Fruit fly (Drosophila melanogaster): ENCODE data around the gene CG7530.

CG7530 gene

DNA sequence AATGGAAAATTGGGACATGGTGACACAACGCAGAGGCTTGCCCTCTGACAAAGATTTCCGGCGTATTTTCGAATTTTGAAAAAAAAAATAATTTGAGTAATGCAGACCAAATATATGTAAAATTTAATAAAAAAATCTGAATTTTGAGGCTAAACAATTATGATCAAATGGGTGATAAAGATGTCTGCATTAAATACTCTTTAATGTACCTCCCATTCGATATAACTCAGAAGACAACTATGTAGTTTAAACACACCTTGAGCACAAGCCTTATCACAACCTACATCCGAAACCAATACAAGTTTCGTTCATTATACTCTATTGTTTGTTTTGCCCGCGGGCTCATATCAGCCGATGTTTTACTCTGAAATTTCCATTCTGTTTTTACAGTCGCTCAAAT lies 23.1 kb upstream of the CG7530 start, which contains the start of gene CG7362:
Gene CG7362, minus strand, starts transcription at position 101 of the 400 bp plus-strand sequence.
- no peak for TF ChIP-seq dsf (GFP tag; optimal IDR thresholded peaks at IDR 0.05; ENCODE audit: borderline replicate concordance)
- no peak for TF ChIP-seq pan (optimal IDR thresholded peaks at IDR 0.05)
- no peak for TF ChIP-seq br (GFP tag; optimal IDR thresholded peaks at IDR 0.05)
- no peak for TF ChIP-seq brk (GFP tag; optimal IDR thresholded peaks at IDR 0.05)

DNA sequence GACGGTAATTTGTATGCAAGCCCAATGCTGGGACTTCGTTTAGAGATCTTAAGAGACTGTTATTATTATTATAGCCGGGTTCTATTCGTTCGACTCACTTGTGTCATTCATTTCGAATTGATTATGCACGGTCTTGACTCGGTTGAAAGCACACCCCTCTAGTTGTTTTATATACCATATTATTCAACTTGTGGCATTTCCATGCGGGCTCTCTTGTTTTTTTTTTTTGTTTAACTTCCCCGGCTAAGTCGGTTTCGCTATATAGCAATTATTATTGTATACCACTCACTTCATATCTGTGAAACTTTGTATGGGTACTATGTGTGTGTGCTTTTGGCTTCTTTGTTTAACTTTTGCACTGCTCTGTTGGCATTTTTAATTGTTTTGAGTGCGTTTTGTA lies 19.7 kb upstream of the CG7530 start, which contains the start of gene smp-30:
Gene smp-30, minus strand, starts transcription at position 224 of the 400 bp plus-strand sequence.
- TF ChIP-seq rgr (GFP tag; optimal IDR thresholded peaks at IDR 0.05) (no peak), lola (GFP tag; optimal IDR thresholded peaks at IDR 0.05) (no peak), Sp1 (GFP tag; optimal IDR thresholded peaks at IDR 0.05) (no peak), psq (GFP tag; optimal IDR thresholded peaks at IDR 0.05) (no peak), Abd-B (GFP tag; optimal IDR thresholded peaks at IDR 0.05) (no peak), dsf (GFP tag; optimal IDR thresholded peaks at IDR 0.05; ENCODE audit: borderline replicate concordance) (no peak), foxo (GFP tag; optimal IDR thresholded peaks at IDR 0.05) (no peak), Hr83 (GFP tag; optimal IDR thresholded peaks at IDR 0.05; ENCODE audit: poor library complexity, severe bottlenecking) (no peak)

DNA sequence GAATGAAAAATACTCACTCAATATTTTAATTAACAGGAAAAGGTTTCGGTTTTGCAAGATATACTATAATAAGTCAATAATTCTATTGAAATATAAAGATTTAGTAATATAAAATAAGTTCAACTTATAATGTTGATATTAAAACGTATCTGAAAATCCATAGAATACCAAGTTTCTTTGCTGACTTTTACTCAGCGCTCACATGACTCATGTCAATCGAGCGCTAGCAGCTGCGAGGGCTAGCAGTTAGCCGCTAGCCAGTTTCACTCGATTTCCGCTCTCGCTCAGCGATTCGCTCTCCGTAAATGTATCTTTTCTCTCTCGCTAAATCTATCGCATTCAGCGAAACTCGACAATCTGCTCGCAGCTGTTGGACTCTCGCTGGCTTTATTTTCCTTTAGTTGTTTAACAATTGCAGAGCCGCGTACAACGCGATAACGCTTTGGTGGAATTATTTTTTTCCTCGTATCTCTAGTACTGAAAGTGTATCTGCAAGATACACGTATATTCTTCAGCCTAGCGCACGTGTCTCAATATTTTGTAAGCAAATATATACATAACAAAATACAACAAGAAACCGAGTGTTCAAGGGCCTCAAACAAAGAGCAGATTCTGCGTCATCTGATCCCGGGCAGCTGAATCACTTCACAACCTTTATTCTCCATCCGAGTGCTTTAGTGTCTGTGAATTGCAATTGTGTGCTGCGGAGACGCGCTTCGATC lies 17.9 kb upstream of the CG7530 start:
- TF ChIP-seq OdsH (GFP tag; optimal IDR thresholded peaks at IDR 0.05) (peak; percentile 58), Dfd (GFP tag; optimal IDR thresholded peaks at IDR 0.05) (no peak), ey (GFP tag; optimal IDR thresholded peaks at IDR 0.05) (peak; percentile 23), h (GFP tag; optimal IDR thresholded peaks at IDR 0.05) (peak; percentile 72), br (GFP tag; optimal IDR thresholded peaks at IDR 0.05) (peak; percentile 65), CG9705 (GFP tag; optimal IDR thresholded peaks at IDR 0.05) (peak; percentile 56), N (GFP tag; optimal IDR thresholded peaks at IDR 0.05) (no peak), Rel (GFP tag; optimal IDR thresholded peaks at IDR 0.05) (no peak), Rel (tag; optimal IDR thresholded peaks at IDR 0.05) (peak; percentile 31), Hr83 (GFP tag; optimal IDR thresholded peaks at IDR 0.05; ENCODE audit: poor library complexity, severe bottlenecking) (peak; percentile 12), Mio (GFP tag; optimal IDR thresholded peaks at IDR 0.05) (no peak), CG32264 (GFP tag; optimal IDR thresholded peaks at IDR 0.05) (no peak), Jra (GFP tag; optimal IDR thresholded peaks at IDR 0.05) (peak; percentile 73), CrebA (GFP tag; optimal IDR thresholded peaks at IDR 0.05; ENCODE audit: borderline replicate concordance) (peak; percentile 43), Sp1 (GFP tag; optimal IDR thresholded peaks at IDR 0.05) (peak; percentile 69), Vsx2 (GFP tag; optimal IDR thresholded peaks at IDR 0.05; ENCODE audit: partially characterized antibody) (peak; percentile 87), Dif (GFP tag; optimal IDR thresholded peaks at IDR 0.05; ENCODE audit: partially characterized antibody) (peak; percentile 94), pan (optimal IDR thresholded peaks at IDR 0.05) (no peak), fru (GFP tag; optimal IDR thresholded peaks at IDR 0.05) (peak; percentile 59), GATAd (GFP tag; optimal IDR thresholded peaks at IDR 0.05) (no peak), tai (GFP tag; optimal IDR thresholded peaks at IDR 0.05) (peak; percentile 29), brk (GFP tag; optimal IDR thresholded peaks at IDR 0.05) (peak; percentile 33), dl (GFP tag; optimal IDR thresholded peaks at IDR 0.05; ENCODE audit: insufficient read depth in 1 of 2, partially characterized antibody in 2 of 2) (peak; percentile 93 to 94), sv (GFP tag; optimal IDR thresholded peaks at IDR 0.05) (peak; percentile 26), lola (GFP tag; optimal IDR thresholded peaks at IDR 0.05) (no peak), dsf (GFP tag; optimal IDR thresholded peaks at IDR 0.05; ENCODE audit: borderline replicate concordance) (no peak), jim (GFP tag; optimal IDR thresholded peaks at IDR 0.05) (no peak), Abd-B (GFP tag; optimal IDR thresholded peaks at IDR 0.05) (no peak), Myc (optimal IDR thresholded peaks at IDR 0.05) (no peak), rgr (GFP tag; optimal IDR thresholded peaks at IDR 0.05) (peak; percentile 58), Hr78 (GFP tag; optimal IDR thresholded peaks at IDR 0.05) (no peak), sage (GFP tag; optimal IDR thresholded peaks at IDR 0.05) (peak; percentile 2), foxo (GFP tag; optimal IDR thresholded peaks at IDR 0.05) (peak in 1 of 2 experiments; percentile 42), psq (GFP tag; optimal IDR thresholded peaks at IDR 0.05) (peak; percentile 44), HLH106 (tag; optimal IDR thresholded peaks at IDR 0.05) (peak; percentile 3), Hnf4 (GFP tag; optimal IDR thresholded peaks at IDR 0.05) (peak; percentile 63)
